Fruit fly (Drosophila melanogaster) whole organism, adult: ENCODE results near the gene udt.

Experiments
- CG11617 ChIP-seq: fragments of 200-800 bp; sonication (Bioruptor generic); optimal IDR thresholded peaks from 2 replicates; lab custom pipeline; 2017; ENCODE audit warnings: mild to moderate bottlenecking, missing biosample characterization, missing genetic modification reagents, missing genetic modification characterization
- CG12768 ChIP-seq: fragments of 200-800 bp; sonication (Bioruptor generic); optimal IDR thresholded peaks from 2 replicates; lab custom pipeline; 2017; ENCODE audit warnings: missing biosample characterization, missing genetic modification characterization, mild to moderate bottlenecking, moderate library complexity, missing genetic modification reagents
- CG14711 ChIP-seq: fragments of 200-800 bp; sonication (Bioruptor generic); optimal IDR thresholded peaks from 2 replicates; lab custom pipeline; 2018; ENCODE audit warnings: missing biosample characterization, mild to moderate bottlenecking, missing genetic modification characterization, moderate library complexity
- CG1620 ChIP-seq: fragments of 200-800 bp; sonication (Bioruptor generic); optimal IDR thresholded peaks from 2 replicates; lab custom pipeline; 2016; ENCODE audit warnings: missing biosample characterization, missing genetic modification characterization
- CG33017 ChIP-seq: fragments of 200-800 bp; sonication (Bioruptor generic); optimal IDR thresholded peaks from 2 replicates; lab custom pipeline; 2018; ENCODE audit warnings: missing biosample characterization, mild to moderate bottlenecking, missing genetic modification characterization, moderate library complexity
- CG5204 ChIP-seq: fragments of 200-800 bp; sonication (Bioruptor generic); optimal IDR thresholded peaks from 2 replicates; lab custom pipeline; 2016; ENCODE audit warnings: missing biosample characterization, missing genetic modification characterization
- CG7045 ChIP-seq: fragments of 200-800 bp; sonication (Bioruptor generic); optimal IDR thresholded peaks from 2 replicates; lab custom pipeline; 2017; ENCODE audit warnings: missing biosample characterization, mild to moderate bottlenecking, missing genetic modification characterization
- CG7101 ChIP-seq: fragments of 200-800 bp; sonication (Bioruptor generic); optimal IDR thresholded peaks from 2 replicates; lab custom pipeline; 2018; ENCODE audit warnings: missing biosample characterization, mild to moderate bottlenecking, missing genetic modification characterization, moderate library complexity
- Clk ChIP-seq: fragments of 200-800 bp; sonication (Bioruptor generic); optimal IDR thresholded peaks from 2 replicates; lab custom pipeline; 2017; ENCODE audit warnings: missing biosample characterization, missing genetic modification characterization
- Crg-1 ChIP-seq: fragments of 200-800 bp; sonication (Bioruptor generic); optimal IDR thresholded peaks from 2 replicates; lab custom pipeline; 2016; ENCODE audit warnings: missing biosample characterization, missing genetic modification characterization
- Hr96 ChIP-seq: fragments of 200-800 bp; sonication (Bioruptor generic); optimal IDR thresholded peaks from 2 replicates; lab custom pipeline; 2016; ENCODE audit warnings: missing biosample characterization, missing genetic modification characterization
- Mnt ChIP-seq: fragments of 200-800 bp; sonication (Bioruptor generic); optimal IDR thresholded peaks from 2 replicates; lab custom pipeline; 2016; ENCODE audit warnings: missing biosample characterization, mild to moderate bottlenecking, missing genetic modification characterization
- bab1 ChIP-seq: fragments of 200-800 bp; sonication (Bioruptor generic); optimal IDR thresholded peaks from 3 replicates; lab custom pipeline; 2019; ENCODE audit warnings: missing biosample characterization, mild to moderate bottlenecking, missing genetic modification characterization, moderate library complexity
- cic ChIP-seq: fragments of 200-800 bp; sonication (Bioruptor generic); optimal IDR thresholded peaks from 2 replicates; lab custom pipeline; 2017; ENCODE audit warnings: missing biosample characterization, mild to moderate bottlenecking, missing genetic modification characterization, moderate library complexity
- cnc ChIP-seq, 2 experiments: fragments of >200 bp; optimal IDR thresholded peaks; 2 replicates each; lab custom pipeline; 2017
- kay ChIP-seq: fragments of 200-800 bp; sonication (Bioruptor generic); peaks from one replicate; lab custom pipeline; 2016; ENCODE audit warnings: missing biosample characterization, missing genetic modification characterization, borderline replicate concordance
- ovo ChIP-seq: fragments of 200-800 bp; sonication (Bioruptor generic); optimal IDR thresholded peaks from 2 replicates; lab custom pipeline; 2016; ENCODE audit warnings: missing biosample characterization, missing genetic modification characterization
- pad ChIP-seq: fragments of 200-800 bp; sonication (Bioruptor generic); optimal IDR thresholded peaks from 3 replicates; lab custom pipeline; 2017; ENCODE audit warnings: missing biosample characterization, missing genetic modification characterization, mild to moderate bottlenecking, moderate library complexity, missing genetic modification reagents
- tj ChIP-seq: fragments of 200-800 bp; sonication (Bioruptor generic); optimal IDR thresholded peaks from 3 replicates; lab custom pipeline; 2017; ENCODE audit warnings: missing biosample characterization, mild to moderate bottlenecking, missing genetic modification characterization, moderate library complexity
- toe ChIP-seq: fragments of 200-800 bp; sonication (Bioruptor generic); optimal IDR thresholded peaks from 2 replicates; lab custom pipeline; 2016; ENCODE audit warnings: missing biosample characterization, missing genetic modification characterization

Gene udt

DNA sequence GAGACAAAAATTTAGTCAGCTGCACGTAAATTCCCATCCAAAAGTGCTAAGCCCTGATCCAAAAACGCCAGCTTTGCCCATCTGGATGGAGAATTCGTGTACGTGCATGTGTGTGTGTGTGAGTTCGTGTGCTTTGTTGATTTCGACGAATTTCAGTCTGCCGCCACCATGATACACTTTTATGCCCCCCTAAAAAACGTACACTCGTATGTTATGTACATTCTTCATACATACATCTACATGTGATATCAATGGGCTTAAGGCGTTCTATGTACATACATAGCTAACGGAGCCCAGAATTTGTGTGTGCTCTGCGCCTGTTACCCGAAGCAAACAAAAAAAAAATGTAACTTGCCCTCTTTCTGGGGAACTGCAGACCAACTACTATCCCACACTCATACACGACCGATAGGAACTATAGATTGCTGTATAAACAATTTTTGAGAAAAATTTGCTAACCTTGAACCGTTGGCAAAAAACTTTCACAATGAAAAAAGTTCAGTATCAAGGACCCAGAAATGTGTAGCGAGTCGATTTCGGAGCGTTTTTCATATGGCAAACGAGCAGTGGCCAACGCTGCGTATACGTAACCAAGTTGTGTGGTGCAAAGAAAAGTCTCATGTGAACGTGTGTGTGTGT, 37.2 kb downstream of the udt start:
- TF ChIP-seq CG12768 (peak; percentile 32), Clk (GFP tag; lab: Kevin White, UChicago) (no peak)

DNA sequence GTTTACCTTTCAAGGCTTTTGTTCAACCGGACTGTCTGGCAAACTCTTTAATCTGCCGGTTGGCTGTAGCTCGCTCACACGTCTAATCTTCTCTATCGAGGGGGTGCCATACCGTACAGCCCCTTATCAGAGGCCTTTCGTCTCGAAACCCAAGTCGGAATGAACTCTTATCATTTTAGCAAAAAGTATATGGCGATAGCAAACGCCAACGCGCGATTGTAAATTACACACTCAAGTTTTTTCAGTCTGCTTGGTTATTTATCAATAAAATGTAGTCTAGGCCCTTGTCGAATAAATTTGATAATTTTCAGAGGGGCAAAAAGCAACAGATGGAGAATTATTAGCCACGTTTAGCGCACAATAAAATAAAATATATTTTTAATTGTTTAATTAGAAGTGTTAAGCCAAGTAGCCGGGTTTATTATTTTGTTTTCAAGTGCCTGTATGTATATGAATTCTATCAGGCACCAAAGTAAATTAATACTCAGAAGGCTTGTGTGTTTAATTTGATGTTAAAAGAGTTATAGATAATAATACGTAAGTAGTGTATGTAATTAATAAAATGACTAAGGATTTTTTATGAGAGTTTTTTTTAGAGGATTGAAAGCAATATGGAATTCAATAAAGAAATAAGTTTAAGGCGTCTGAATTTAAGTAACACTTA, 38.1 kb downstream of the udt start:
- TF ChIP-seq cnc (optimal IDR thresholded peaks at IDR 0.05; lab: Kevin White, UChicago) (peak in 1 of 2 experiments; percentile 16), Mnt (GFP tag; lab: Kevin White, UChicago) (peak; percentile 34), bab1 (GFP tag; lab: Kevin White, UChicago) (no peak), CG7101 (tag; lab: Kevin White, UChicago) (no peak), CG12768 (peak; percentile 18), CG11617 (no peak), Crg-1 (no peak), CG33017 (peak; percentile 24), Hr96 (no peak), tj (GFP tag; lab: Kevin White, UChicago) (no peak), CG14711 (tag; lab: Kevin White, UChicago) (no peak), toe (no peak), cic (GFP tag; lab: Kevin White, UChicago) (peak; percentile 90), ovo (GFP tag; lab: Kevin White, UChicago) (no peak), Clk (GFP tag; lab: Kevin White, UChicago) (no peak), CG5204 (GFP tag; lab: Kevin White, UChicago) (no peak), CG1620 (GFP tag; lab: Kevin White, UChicago) (no peak), pad (GFP tag; lab: Kevin White, UChicago) (no peak)

DNA sequence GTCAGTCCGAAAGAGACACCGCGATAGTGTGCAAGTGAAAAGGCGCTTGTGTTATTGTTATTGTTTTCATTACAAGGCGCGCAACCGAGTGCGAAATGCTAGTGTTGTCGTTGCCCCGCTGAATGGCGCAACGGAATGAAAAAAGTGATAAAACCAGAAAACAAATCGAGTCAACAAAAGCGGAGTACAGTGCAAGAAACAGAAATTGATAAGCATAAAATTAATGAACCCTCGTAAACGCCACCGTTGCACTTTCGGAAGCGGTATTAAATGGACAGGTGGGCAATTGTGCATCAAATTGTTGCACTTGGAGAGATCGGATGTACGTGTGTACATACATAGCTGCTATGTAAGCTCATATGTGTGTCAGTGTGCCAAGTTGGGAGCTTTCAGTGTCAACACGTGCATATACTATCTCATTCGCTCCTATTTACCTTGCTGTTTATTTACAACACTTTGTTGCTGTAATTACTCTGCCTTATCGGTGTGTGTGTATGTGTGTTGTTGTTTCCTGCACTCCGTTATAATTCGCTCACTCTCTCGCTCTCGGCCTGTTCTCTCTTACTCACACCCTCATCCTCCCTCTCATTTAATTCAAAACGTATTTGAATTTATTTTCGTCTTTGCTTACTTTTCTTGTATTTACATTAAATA, 39.6 kb downstream of the udt start:
- TF ChIP-seq kay (GFP tag; lab: Kevin White, UChicago): peak; percentile 98
- peak; percentile 72 for TF ChIP-seq CG33017
- peak; percentile 77 for TF ChIP-seq CG7101 (tag; lab: Kevin White, UChicago)
- TF ChIP-seq CG1620 (GFP tag; lab: Kevin White, UChicago): no peak
- TF ChIP-seq cnc (optimal IDR thresholded peaks at IDR 0.05; lab: Kevin White, UChicago): no peak
- TF ChIP-seq Hr96: peak; percentile 65
- peak; percentile 99 for TF ChIP-seq cic (GFP tag; lab: Kevin White, UChicago)
- peak; percentile 94 for TF ChIP-seq ovo (GFP tag; lab: Kevin White, UChicago)
- TF ChIP-seq CG5204 (GFP tag; lab: Kevin White, UChicago): peak; percentile 11
- TF ChIP-seq pad (GFP tag; lab: Kevin White, UChicago): peak; percentile 89
- peak; percentile 88 for TF ChIP-seq tj (GFP tag; lab: Kevin White, UChicago)
- peak; percentile 54 for TF ChIP-seq toe
- TF ChIP-seq Mnt (GFP tag; lab: Kevin White, UChicago): peak; percentile 91
- peak; percentile 92 for TF ChIP-seq Crg-1
- peak; percentile 80 for TF ChIP-seq CG7045
- TF ChIP-seq bab1 (GFP tag; lab: Kevin White, UChicago): peak; percentile 4
- peak; percentile 79 for TF ChIP-seq CG11617
- peak; percentile 55 for TF ChIP-seq CG12768
- peak; percentile 81 for TF ChIP-seq Clk (GFP tag; lab: Kevin White, UChicago)
- no peak for TF ChIP-seq CG14711 (tag; lab: Kevin White, UChicago)

DNA sequence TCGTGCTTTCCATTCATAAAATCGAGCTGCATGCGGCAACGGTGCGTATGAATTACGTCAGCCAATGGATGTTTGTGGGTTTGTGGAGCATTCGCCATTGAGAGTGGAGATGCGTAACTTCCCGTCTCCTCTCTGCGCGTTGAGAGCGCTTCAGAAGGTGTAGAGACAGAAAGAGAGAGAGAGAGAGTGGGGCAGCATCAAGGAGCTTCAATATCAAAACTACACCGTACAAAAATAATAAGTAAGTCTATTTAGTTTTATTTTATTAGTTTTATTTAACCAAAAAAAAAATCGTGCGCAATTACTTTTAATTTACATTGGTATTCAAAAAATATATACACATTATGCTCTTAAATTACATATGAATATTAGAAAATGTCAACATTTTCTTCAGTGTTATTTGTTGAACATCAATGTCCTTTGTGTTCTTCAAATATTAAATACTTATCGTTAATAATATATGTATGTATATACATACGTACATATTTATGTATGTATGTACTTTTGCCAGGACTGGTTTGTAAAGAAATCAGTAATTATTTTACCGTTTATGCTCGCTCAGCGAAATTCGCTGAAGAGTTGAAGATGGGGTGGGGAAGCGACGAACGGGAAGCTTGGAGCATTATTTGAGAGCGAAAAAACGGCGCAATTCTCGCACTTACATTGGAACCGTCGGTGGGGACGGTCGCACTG, 40.2 kb downstream of the udt start, which contains the start of gene CG10365:
Gene CG10365, plus strand, starts transcription at position 652 of the 693 bp plus-strand sequence.
- peak; percentile 98 for TF ChIP-seq pad (GFP tag; lab: Kevin White, UChicago)
- no peak for TF ChIP-seq Clk (GFP tag; lab: Kevin White, UChicago)
- TF ChIP-seq CG7101 (tag; lab: Kevin White, UChicago): peak; percentile 78
- TF ChIP-seq tj (GFP tag; lab: Kevin White, UChicago): peak; percentile 98
- TF ChIP-seq kay (GFP tag; lab: Kevin White, UChicago): peak; percentile 81
- no peak for TF ChIP-seq cic (GFP tag; lab: Kevin White, UChicago)
- peak; percentile 83 for TF ChIP-seq CG33017
- TF ChIP-seq CG5204 (GFP tag; lab: Kevin White, UChicago): peak; percentile 27
- TF ChIP-seq CG14711 (tag; lab: Kevin White, UChicago): peak; percentile 83
- TF ChIP-seq CG7045: peak; percentile 73

DNA sequence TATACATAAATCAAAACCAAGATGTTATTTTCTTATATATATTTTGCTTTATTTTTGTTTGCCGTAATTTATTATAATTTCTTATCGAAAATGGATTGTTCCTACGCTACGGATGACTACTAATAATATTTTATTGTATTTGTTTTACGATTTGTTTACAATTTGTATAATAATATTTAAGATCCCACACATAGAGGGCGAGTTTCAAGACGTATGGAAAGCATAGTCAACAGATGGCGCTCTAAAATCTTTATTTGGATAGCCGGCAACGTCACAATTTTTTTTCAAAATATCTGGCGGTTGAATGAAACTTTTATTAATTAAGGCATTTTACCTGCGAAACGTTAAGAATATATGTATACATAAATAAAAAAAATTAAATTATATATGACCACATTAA, 41.1 kb downstream of the udt start:
- peak; percentile 30 for TF ChIP-seq CG7045
- TF ChIP-seq bab1 (GFP tag; lab: Kevin White, UChicago): peak; percentile 78
- TF ChIP-seq CG33017: peak; percentile 12
- peak; percentile 35 for TF ChIP-seq Mnt (GFP tag; lab: Kevin White, UChicago)
- peak; percentile 58 for TF ChIP-seq CG7101 (tag; lab: Kevin White, UChicago)
- TF ChIP-seq CG11617: no peak
- peak; percentile 58 for TF ChIP-seq toe
- no peak for TF ChIP-seq Clk (GFP tag; lab: Kevin White, UChicago)
- no peak for TF ChIP-seq CG14711 (tag; lab: Kevin White, UChicago)
- TF ChIP-seq kay (GFP tag; lab: Kevin White, UChicago): peak; percentile 83
- peak; percentile 60 for TF ChIP-seq CG1620 (GFP tag; lab: Kevin White, UChicago)
- peak; percentile 35 for TF ChIP-seq Crg-1
- peak; percentile 36 for TF ChIP-seq Hr96
- TF ChIP-seq cnc (optimal IDR thresholded peaks at IDR 0.05; lab: Kevin White, UChicago): no peak
- peak; percentile 25 for TF ChIP-seq cic (GFP tag; lab: Kevin White, UChicago)
